Fruit fly (Drosophila melanogaster) whole organism, embryonic: Measurements from ENCODE around the gene CG13931.
A peak's percentile ranks its signal among the peaks of the same experiment; 100 is the strongest.

ENCODE experiments used
- Antp ChIP-seq: fragments of 200-800 bp; sonication (Bioruptor generic); optimal IDR thresholded peaks from 3 replicates; lab custom pipeline; 2016; ENCODE audit warnings: missing biosample characterization, missing genetic modification characterization
- Atf3 ChIP-seq: fragments of 200-800 bp; sonication (Bioruptor generic); optimal IDR thresholded peaks from 3 replicates; lab custom pipeline; 2016; ENCODE audit warnings: missing biosample characterization, missing genetic modification characterization
- C15 ChIP-seq: fragments of 200-800 bp; sonication (Bioruptor generic); IDR thresholded peaks from 3 replicates; pipeline ENCODE4 v1.3.6; 2022; ENCODE audit warnings: missing biosample characterization, missing genetic modification characterization
- CG10274 ChIP-seq: fragments of 200-800 bp; sonication (Bioruptor generic); optimal IDR thresholded peaks from 3 replicates; lab custom pipeline; 2017; ENCODE audit warnings: missing biosample characterization, mild to moderate bottlenecking, missing genetic modification characterization
- CG10462 ChIP-seq: fragments of 200-800 bp; sonication (Bioruptor generic); optimal IDR thresholded peaks from 2 replicates; lab custom pipeline; 2016; ENCODE audit warnings: missing biosample characterization, missing genetic modification characterization
- CG10979 ChIP-seq: fragments of 200-800 bp; sonication (Bioruptor generic); optimal IDR thresholded peaks from 2 replicates; lab custom pipeline; 2018; ENCODE audit warnings: missing biosample characterization, mild to moderate bottlenecking, missing genetic modification characterization, moderate library complexity
- CG11085 ChIP-seq: fragments of 200-800 bp; sonication (Bioruptor generic); IDR thresholded peaks from 2 replicates; pipeline ENCODE4 v1.3.6; 2022; ENCODE audit warnings: missing biosample characterization, missing genetic modification characterization
- CG12769 ChIP-seq: fragments of 200-800 bp; sonication (Bioruptor generic); optimal IDR thresholded peaks from 2 replicates; lab custom pipeline; 2019; ENCODE audit warnings: missing biosample characterization, mild to moderate bottlenecking, missing genetic modification characterization, moderate library complexity
- CG12942 ChIP-seq: fragments of 200-800 bp; sonication (Bioruptor generic); optimal IDR thresholded peaks from 3 replicates; lab custom pipeline; 2016; ENCODE audit warnings: missing biosample characterization, missing genetic modification characterization
- CG17186 ChIP-seq: fragments of 200-800 bp; sonication (Bioruptor generic); optimal IDR thresholded peaks from 3 replicates; lab custom pipeline; 2017; ENCODE audit warnings: missing biosample characterization, missing genetic modification reagents, missing genetic modification characterization
- CG1832 ChIP-seq: fragments of 200-800 bp; sonication (Bioruptor generic); optimal IDR thresholded peaks from 2 replicates; lab custom pipeline; 2017; ENCODE audit warnings: missing biosample characterization, mild to moderate bottlenecking, missing genetic modification characterization, inconsistent platforms
- CG31388 ChIP-seq: fragments of 200-800 bp; sonication (Bioruptor generic); optimal IDR thresholded peaks from 2 replicates; lab custom pipeline; 2016; ENCODE audit warnings: missing biosample characterization, missing genetic modification characterization
- CG3407 ChIP-seq: fragments of 200-800 bp; sonication (Bioruptor generic); optimal IDR thresholded peaks from 2 replicates; lab custom pipeline; 2018; ENCODE audit warnings: missing biosample characterization, mild to moderate bottlenecking, missing genetic modification characterization
- CG4360 ChIP-seq: fragments of 200-800 bp; sonication (Bioruptor generic); IDR thresholded peaks from 2 replicates; pipeline ENCODE4 v1.3.6; 2022; ENCODE audit warnings: missing biosample characterization, missing genetic modification characterization
- CG43689 ChIP-seq: fragments of 200-800 bp; sonication (Bioruptor generic); IDR thresholded peaks from 2 replicates; pipeline ENCODE4 v1.3.6; 2022; ENCODE audit warnings: missing biosample characterization, missing genetic modification characterization
- CG6254 ChIP-seq: fragments of 200-800 bp; sonication (Bioruptor generic); optimal IDR thresholded peaks from 3 replicates; lab custom pipeline; 2017; ENCODE audit warnings: mild to moderate bottlenecking, missing biosample characterization, missing genetic modification reagents, missing genetic modification characterization
- CG7372 ChIP-seq: fragments of 200-800 bp; sonication (Bioruptor generic); IDR thresholded peaks from 2 replicates; pipeline ENCODE4 v1.3.6; 2022; ENCODE audit warnings: missing biosample characterization, missing genetic modification characterization
- CG9932 ChIP-seq: fragments of 200-800 bp; sonication (Bioruptor generic); IDR thresholded peaks from 2 replicates; pipeline ENCODE4 v1.3.6; 2022; ENCODE audit warnings: missing biosample characterization, missing genetic modification characterization
- CHES-1-like ChIP-seq: fragments of 200-800 bp; sonication (Bioruptor generic); optimal IDR thresholded peaks from 2 replicates; lab custom pipeline; 2016; ENCODE audit warnings: missing biosample characterization, missing genetic modification characterization
- Drgx ChIP-seq: fragments of 200-800 bp; sonication (Bioruptor generic); IDR thresholded peaks from 2 replicates; pipeline ENCODE4 v1.3.6; 2022; ENCODE audit warnings: missing biosample characterization, missing genetic modification characterization
- Ets97D ChIP-seq: fragments of 200-800 bp; sonication (Bioruptor generic); optimal IDR thresholded peaks from 3 replicates; lab custom pipeline; 2016; ENCODE audit warnings: missing biosample characterization, missing genetic modification characterization
- Fer2 ChIP-seq: fragments of 200-800 bp; sonication (Bioruptor generic); optimal IDR thresholded peaks from 2 replicates; lab custom pipeline; 2018; ENCODE audit warnings: missing biosample characterization, mild to moderate bottlenecking, missing genetic modification characterization, moderate library complexity
- H15 ChIP-seq: fragments of 200-800 bp; sonication (Bioruptor generic); IDR thresholded peaks from 3 replicates; pipeline ENCODE4 v1.3.6; 2022; ENCODE audit warnings: missing biosample characterization, missing genetic modification characterization
- H2.0 ChIP-seq: fragments of 200-800 bp; sonication (Bioruptor generic); IDR thresholded peaks from 2 replicates; pipeline ENCODE4 v1.3.6; 2022; ENCODE audit warnings: missing biosample characterization, missing genetic modification characterization
- HLH3B ChIP-seq: fragments of 200-800 bp; sonication (Bioruptor generic); IDR thresholded peaks from 2 replicates; pipeline ENCODE4 v1.3.6; 2022; ENCODE audit warnings: missing biosample characterization, missing genetic modification characterization
- HLH54F ChIP-seq: fragments of 200-800 bp; sonication (Bioruptor generic); optimal IDR thresholded peaks from 3 replicates; lab custom pipeline; 2016; ENCODE audit warnings: missing biosample characterization, missing genetic modification characterization
- Hr3 ChIP-seq: fragments of 200-800 bp; sonication (Bioruptor generic); optimal IDR thresholded peaks from 3 replicates; lab custom pipeline; 2016; ENCODE audit warnings: missing biosample characterization, missing genetic modification characterization
- Jarid2 ChIP-seq: fragments of 200-800 bp; sonication (Bioruptor generic); optimal IDR thresholded peaks from 3 replicates; lab custom pipeline; 2017; ENCODE audit warnings: mild to moderate bottlenecking, missing biosample characterization, missing genetic modification reagents, missing genetic modification characterization
- Max ChIP-seq: fragments of 200-800 bp; sonication (Bioruptor generic); optimal IDR thresholded peaks from 2 replicates; lab custom pipeline; 2016; ENCODE audit warnings: missing biosample characterization, mild to moderate bottlenecking, missing genetic modification characterization
- Meics ChIP-seq: fragments of 200-800 bp; sonication (Bioruptor generic); optimal IDR thresholded peaks from 2 replicates; lab custom pipeline; 2017; ENCODE audit warnings: missing biosample characterization, mild to moderate bottlenecking, missing genetic modification characterization
- Opbp ChIP-seq: fragments of 200-800 bp; sonication (Bioruptor generic); IDR thresholded peaks from 3 replicates; pipeline ENCODE4 v1.3.6; 2022; ENCODE audit warnings: missing biosample characterization, missing genetic modification characterization; ENCODE audit not compliant: partially characterized antibody
- Side ChIP-seq: fragments of 200-800 bp; sonication (Bioruptor generic); optimal IDR thresholded peaks from 2 replicates; lab custom pipeline; 2016; ENCODE audit warnings: missing biosample characterization, missing genetic modification characterization
- Sin3A ChIP-seq: fragments of >200 bp; optimal IDR thresholded peaks from 2 replicates; lab custom pipeline; 2018
- Six4 ChIP-seq: fragments of 200-800 bp; sonication (Bioruptor generic); optimal IDR thresholded peaks from 2 replicates; lab custom pipeline; 2016; ENCODE audit warnings: missing biosample characterization, missing genetic modification characterization
- Sox102F ChIP-seq: fragments of 200-800 bp; sonication (Bioruptor generic); optimal IDR thresholded peaks from 2 replicates; lab custom pipeline; 2018; ENCODE audit warnings: missing biosample characterization, mild to moderate bottlenecking, missing genetic modification characterization, moderate library complexity
- Vsx1 ChIP-seq: fragments of 200-800 bp; sonication (Bioruptor generic); optimal IDR thresholded peaks from 2 replicates; lab custom pipeline; 2017; ENCODE audit warnings: missing biosample characterization, mild to moderate bottlenecking, missing genetic modification characterization, missing genetic modification reagents
- amos ChIP-seq: fragments of 200-800 bp; sonication (Bioruptor generic); IDR thresholded peaks from 2 replicates; pipeline ENCODE4 v1.3.6; 2022; ENCODE audit warnings: missing biosample characterization, missing genetic modification characterization; ENCODE audit not compliant: partially characterized antibody
- bbx ChIP-seq: fragments of 200-800 bp; sonication (Bioruptor generic); IDR thresholded peaks from 2 replicates; pipeline ENCODE4 v1.3.6; 2022; ENCODE audit warnings: missing biosample characterization, missing genetic modification characterization; ENCODE audit not compliant: partially characterized antibody
- chif ChIP-seq, 2 experiments: fragments of 200-800 bp; sonication (Bioruptor generic); optimal IDR thresholded peaks; 3 replicates each; lab custom pipeline; 2016; ENCODE audit warnings: missing biosample characterization in 2 of 2, missing genetic modification characterization in 2 of 2
- crc ChIP-seq: fragments of 200-800 bp; sonication (Bioruptor generic); optimal IDR thresholded peaks from 2 replicates; lab custom pipeline; 2016; ENCODE audit warnings: missing biosample characterization, missing genetic modification characterization
- fd102C ChIP-seq: fragments of 200-800 bp; sonication (Bioruptor generic); optimal IDR thresholded peaks from 2 replicates; lab custom pipeline; 2018; ENCODE audit warnings: missing biosample characterization, mild to moderate bottlenecking, missing genetic modification characterization, moderate library complexity
- h ChIP-seq: fragments of >200 bp; optimal IDR thresholded peaks from 2 replicates; lab custom pipeline; 2017
- ken ChIP-seq: fragments of 200-800 bp; sonication (Bioruptor generic); IDR thresholded peaks from 3 replicates; pipeline ENCODE4 v1.3.6; 2022; ENCODE audit warnings: missing biosample characterization, missing genetic modification characterization
- otp ChIP-seq: fragments of 200-800 bp; sonication (Bioruptor generic); IDR thresholded peaks from 3 replicates; pipeline ENCODE4, ENCODE4 v1.3.6; 2022; ENCODE audit warnings: missing biosample characterization, missing genetic modification characterization
- prd ChIP-seq, 3 experiments: fragments of >200 bp in 2 of 3; fragments of 200-800 bp in 1 of 3; sonication (Bioruptor generic) in 1 of 3; optimal IDR thresholded peaks in 2 of 3; IDR thresholded peaks in 1 of 3; 2 replicates in 2 of 3; 3 replicates in 1 of 3; pipeline versions ENCODE4 v1.3.6 to Lab custom; 2017 to 2022; ENCODE audit warnings: missing biosample characterization in 1 of 3, missing genetic modification characterization in 1 of 3
- rib ChIP-seq: fragments of 200-800 bp; sonication (Bioruptor generic); IDR thresholded peaks from 2 replicates; pipeline ENCODE4 v1.3.6; 2022; ENCODE audit warnings: missing biosample characterization, missing genetic modification characterization
- salm ChIP-seq: fragments of 200-800 bp; sonication (Bioruptor generic); optimal IDR thresholded peaks from 2 replicates; lab custom pipeline; 2018; ENCODE audit warnings: missing biosample characterization, mild to moderate bottlenecking, missing genetic modification characterization
- vfl ChIP-seq: fragments of 200-800 bp; sonication (Bioruptor generic); optimal IDR thresholded peaks from 2 replicates; lab custom pipeline; 2016; ENCODE audit warnings: missing biosample characterization, missing genetic modification characterization
- zfh1 ChIP-seq: fragments of 200-800 bp; sonication (Bioruptor generic); IDR thresholded peaks from 3 replicates; pipeline ENCODE4 v1.3.6; 2022; ENCODE audit warnings: missing biosample characterization, missing genetic modification characterization

Gene CG13931

dm6 chr3L:1746338-1747199, 44.4 kb upstream of the CG13931 start, which contains the start of gene CG13921 (continued):
- TF ChIP-seq Max (GFP tag; lab: Kevin White, UChicago) (peak; percentile 99), rib (GFP tag; lab: Robert Waterston, UW) (peak; percentile 97), CG17186 (peak; percentile 97), chif (GFP tag; optimal IDR thresholded peaks at IDR 0.05; lab: Kevin White, UChicago) (peak; percentile 99 to 100), H15 (GFP tag; lab: Robert Waterston, UW) (peak; percentile 99), Sin3A (no peak), CG7372 (GFP tag; lab: Robert Waterston, UW) (peak; percentile 99), Opbp (GFP tag; lab: Robert Waterston, UW) (peak; percentile 62; the same call in 1 of the 3 replicates), crc (GFP tag; lab: Kevin White, UChicago) (peak; percentile 99), vfl (peak; percentile 98), CG11085 (GFP tag; lab: Robert Waterston, UW) (peak; percentile 98), CG6254 (GFP tag; lab: Kevin White, UChicago) (peak; percentile 97), CG31388 (peak; percentile 98), HLH3B (GFP tag; lab: Robert Waterston, UW) (peak; percentile 99), CG3407 (GFP tag; lab: Kevin White, UChicago) (peak; percentile 98), Drgx (peak; percentile 100), bbx (GFP tag; lab: Robert Waterston, UW) (no peak), ken (GFP tag; lab: Robert Waterston, UW) (peak; percentile 99), CG12769 (peak; percentile 99), Ets97D (GFP tag; lab: Kevin White, UChicago) (peak; percentile 95), salm (peak; percentile 97), CG10979 (tag; lab: Kevin White, UChicago) (peak; percentile 100), CG1832 (GFP tag; lab: Kevin White, UChicago) (no peak), Fer2 (tag; lab: Kevin White, UChicago) (peak; percentile 95), Hr3 (GFP tag; lab: Kevin White, UChicago) (peak; percentile 98), amos (GFP tag; lab: Robert Waterston, UW) (no peak), CG4360 (GFP tag; lab: Robert Waterston, UW) (peak; percentile 98), Side (GFP tag; lab: Kevin White, UChicago) (peak; percentile 94), CG10462 (GFP tag; lab: Kevin White, UChicago) (peak; percentile 99), CHES-1-like (peak; percentile 98), CG12942 (peak; percentile 98), CG10274 (GFP tag; lab: Kevin White, UChicago) (peak; percentile 95), H2.0 (peak; percentile 99), Sox102F (peak; percentile 98), Jarid2 (GFP tag; lab: Kevin White, UChicago) (peak; percentile 93), Six4 (GFP tag; lab: Kevin White, UChicago) (peak; percentile 100), h (no peak), Antp (peak; percentile 100), fd102C (peak; percentile 100), zfh1 (GFP tag; lab: Robert Waterston, UW) (peak; percentile 100), HLH54F (GFP tag; lab: Kevin White, UChicago) (peak; percentile 98), C15 (peak; percentile 98), Vsx1 (peak; percentile 97), Meics (GFP tag; lab: Kevin White, UChicago) (peak; percentile 98), CG9932 (peak; percentile 99), otp (GFP tag; lab: Robert Waterston, UW) (peak; percentile 100), prd (optimal IDR thresholded peaks at IDR 0.05; lab: Kevin White, UChicago) (no peak), prd (GFP tag; IDR thresholded peaks at IDR 0.05; lab: Robert Waterston, UW) (peak; percentile 100), Atf3 (GFP tag; lab: Kevin White, UChicago) (peak; percentile 98), CG43689 (GFP tag; lab: Robert Waterston, UW) (peak; percentile 96)
